Fruit fly (Drosophila melanogaster): ENCODE measurements around the gene TTLL3A.

Gene TTLL3A

DNA sequence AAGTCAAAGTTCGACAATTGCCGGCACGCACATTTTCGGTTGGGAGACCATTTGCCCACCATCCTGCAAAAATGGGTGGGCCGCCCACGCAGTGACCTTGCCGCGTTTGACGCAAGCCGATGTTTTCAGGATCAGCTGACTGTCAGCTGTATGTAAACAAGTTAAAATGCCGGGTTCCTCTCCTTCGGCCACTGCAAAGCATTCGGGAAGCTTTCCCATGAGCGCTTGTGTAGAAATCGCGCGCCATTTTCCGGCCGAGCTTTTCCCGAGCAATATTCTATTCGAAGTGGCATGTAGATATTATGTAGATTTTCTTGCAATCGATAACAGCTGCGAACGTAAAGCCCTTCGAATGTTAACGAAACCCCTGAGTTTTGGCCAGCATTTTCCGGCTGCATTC lies 33.7 kb upstream of the TTLL3A start, which contains the start of gene CG17378 (continued):
- TF ChIP-seq ci (GFP tag; IDR thresholded peaks at IDR 0.05) (0 out of 3 replicates have a peak, but pooled peaks have one; percentile 16), CG3847 (GFP tag; IDR thresholded peaks at IDR 0.05) (no peak), dysf (GFP tag; IDR thresholded peaks at IDR 0.05) (no peak), Max (GFP tag; optimal IDR thresholded peaks at IDR 0.05) (no peak), CG2199 (GFP tag; IDR thresholded peaks at IDR 0.05) (no peak), otp (GFP tag; IDR thresholded peaks at IDR 0.05) (no peak), Fer3 (tag; optimal IDR thresholded peaks at IDR 0.05) (no peak), CG11085 (GFP tag; IDR thresholded peaks at IDR 0.05) (no peak), CG34422 (GFP tag; IDR thresholded peaks at IDR 0.05) (peak; percentile 62; the same call in 1 of the 3 replicates), Antp (GFP tag; optimal IDR thresholded peaks at IDR 0.05) (no peak), CG13287 (GFP tag; IDR thresholded peaks at IDR 0.05; ENCODE audit: partially characterized antibody) (peak; percentile 47), eyg (GFP tag; optimal IDR thresholded peaks at IDR 0.05) (no peak), jigr1 (GFP tag; IDR thresholded peaks at IDR 0.05) (no peak), CG15479 (GFP tag; optimal IDR thresholded peaks at IDR 0.05) (no peak), Ptx1 (GFP tag; IDR thresholded peaks at IDR 0.05) (no peak), CG8290 (GFP tag; optimal IDR thresholded peaks at IDR 0.05) (no peak), CG8290 (tag; optimal IDR thresholded peaks at IDR 0.05) (no peak), onecut (GFP tag; IDR thresholded peaks at IDR 0.05) (peak; percentile 83), unc-4 (GFP tag; IDR thresholded peaks at IDR 0.05; ENCODE audit: partially characterized antibody) (peak; percentile 42; the same call in 1 of the 2 replicates), Dll (GFP tag; IDR thresholded peaks at IDR 0.05; ENCODE audit: partially characterized antibody) (0 out of 4 replicates have a peak, but pooled peaks have one; percentile 11), D (optimal IDR thresholded peaks at IDR 0.05) (no peak), D (GFP tag; optimal IDR thresholded peaks at IDR 0.05) (no peak), Rfx (GFP tag; IDR thresholded peaks at IDR 0.05) (peak; percentile 22; the same call in 1 of the 2 replicates), Oaz (GFP tag; IDR thresholded peaks at IDR 0.05) (no peak), Usf (GFP tag; optimal IDR thresholded peaks at IDR 0.05) (no peak), BEAF-32 (GFP tag; optimal IDR thresholded peaks at IDR 0.05) (peak; percentile 12), crp (GFP tag; optimal IDR thresholded peaks at IDR 0.05) (peak in 1 of 2 experiments; percentile 76), CG15514 (GFP tag; optimal IDR thresholded peaks at IDR 0.05) (peak; percentile 20), Ssrp (tag; optimal IDR thresholded peaks at IDR 0.05) (no peak)

DNA sequence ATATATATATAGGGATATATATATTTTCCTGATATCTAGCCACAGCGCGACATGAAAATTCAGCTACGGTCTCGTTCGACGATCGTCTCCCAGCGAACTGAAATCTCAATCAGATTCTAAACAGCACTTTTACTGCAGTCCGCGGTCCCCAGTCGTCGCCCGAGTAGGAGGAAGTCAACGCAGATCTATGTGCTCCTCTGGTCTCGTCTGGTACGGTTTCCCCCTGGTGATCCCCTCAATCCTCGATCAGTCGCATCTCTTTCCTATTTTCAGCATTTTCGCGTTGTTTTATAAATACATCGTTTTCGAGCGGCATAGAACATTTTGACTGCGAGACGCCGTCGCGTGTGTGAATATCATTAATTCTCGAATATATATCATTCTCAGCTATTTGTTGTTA lies 32.7 kb upstream of the TTLL3A start, which contains the start of gene LUBEL:
Gene LUBEL (minus strand): TSS at position 101 of the 400 bp plus-strand sequence.
- no peak for TF ChIP-seq Atf-2 (GFP tag; optimal IDR thresholded peaks at IDR 0.05)
- TF ChIP-seq usp (GFP tag; optimal IDR thresholded peaks at IDR 0.05), result no peak
- TF ChIP-seq ttk (GFP tag; IDR thresholded peaks at IDR 0.05), result no peak
- TF ChIP-seq Dbx (GFP tag; IDR thresholded peaks at IDR 0.05), result no peak
- peak; percentile 21 for TF ChIP-seq sd (tag; optimal IDR thresholded peaks at IDR 0.05)
- no peak for TF ChIP-seq twi (tag; optimal IDR thresholded peaks at IDR 0.05)
- TF ChIP-seq z (GFP tag; IDR thresholded peaks at IDR 0.05), result no peak
- TF ChIP-seq crol (GFP tag; IDR thresholded peaks at IDR 0.05), result peak; percentile 36; the same call in 1 of the 2 replicates
- no peak for TF ChIP-seq Eip74EF (GFP tag; optimal IDR thresholded peaks at IDR 0.05)
- TF ChIP-seq Poxn (GFP tag; IDR thresholded peaks at IDR 0.05), result no peak
- no peak for TF ChIP-seq D19B (GFP tag; optimal IDR thresholded peaks at IDR 0.05)
- TF ChIP-seq CG12769 (tag; optimal IDR thresholded peaks at IDR 0.05), result peak; percentile 86
- TF ChIP-seq psq (GFP tag; optimal IDR thresholded peaks at IDR 0.05), result no peak
- no peak for TF ChIP-seq jing (GFP tag; optimal IDR thresholded peaks at IDR 0.05)
- TF ChIP-seq Usf (GFP tag; optimal IDR thresholded peaks at IDR 0.05), result no peak
- TF ChIP-seq CG10543 (GFP tag; optimal IDR thresholded peaks at IDR 0.05), result peak; percentile 29
- no peak for TF ChIP-seq pho (GFP tag; optimal IDR thresholded peaks at IDR 0.05)
- no peak for TF ChIP-seq CG15514 (GFP tag; optimal IDR thresholded peaks at IDR 0.05)
- TF ChIP-seq CG8281 (tag; optimal IDR thresholded peaks at IDR 0.05), result no peak
- no peak for TF ChIP-seq Nf-YB (GFP tag; optimal IDR thresholded peaks at IDR 0.05)
- TF ChIP-seq emc (GFP tag; optimal IDR thresholded peaks at IDR 0.05), result no peak
- TF ChIP-seq B-H1 (GFP tag; IDR thresholded peaks at IDR 0.05), result no peak
- no peak for TF ChIP-seq fru (optimal IDR thresholded peaks at IDR 0.05)
